Fruit fly (Drosophila melanogaster): ENCODE measurements around the gene CG11837.

Gene CG11837

dm6 chr3R:29033909-29034629, 15.2 kb upstream of the CG11837 start, which contains the start of the genes beta4GalNAcTB and Cpsf100 (continued):
- TF ChIP-seq Adf1 (GFP tag; IDR thresholded peaks at IDR 0.05) (no peak; the same call in 1 of the 2 replicates), inv (GFP tag; IDR thresholded peaks at IDR 0.05; ENCODE audit: partially characterized antibody) (no peak), cas (GFP tag; IDR thresholded peaks at IDR 0.05) (0 out of 2 replicates have a peak, but pooled peaks have one; percentile 9), sens-2 (GFP tag; IDR thresholded peaks at IDR 0.05) (no peak), CG16815 (GFP tag; optimal IDR thresholded peaks at IDR 0.05) (peak; percentile 84), CG14965 (GFP tag; optimal IDR thresholded peaks at IDR 0.05; ENCODE audit: borderline replicate concordance) (no peak), zen (tag; optimal IDR thresholded peaks at IDR 0.05) (peak; percentile 56), HLH54F (GFP tag; optimal IDR thresholded peaks at IDR 0.05) (peak; percentile 68), Sry-δ (GFP tag; optimal IDR thresholded peaks at IDR 0.05) (peak; percentile 8), CG30403 (GFP tag; optimal IDR thresholded peaks at IDR 0.05) (peak; percentile 92), ham (GFP tag; IDR thresholded peaks at IDR 0.05) (no peak), PHDP (tag; optimal IDR thresholded peaks at IDR 0.05) (peak; percentile 47), psq (GFP tag; optimal IDR thresholded peaks at IDR 0.05) (peak; percentile 9), CG9727 (GFP tag; optimal IDR thresholded peaks at IDR 0.05) (peak; percentile 89), CG13894 (tag; optimal IDR thresholded peaks at IDR 0.05) (no peak), gcm (GFP tag; optimal IDR thresholded peaks at IDR 0.05) (no peak), ab (GFP tag; optimal IDR thresholded peaks at IDR 0.05) (peak; percentile 7), Hr78 (GFP tag; optimal IDR thresholded peaks at IDR 0.05) (no peak), otp (GFP tag; IDR thresholded peaks at IDR 0.05) (peak; percentile 40; the same call in 1 of the 3 replicates), z (GFP tag; IDR thresholded peaks at IDR 0.05) (no peak), sc (optimal IDR thresholded peaks at IDR 0.05) (no peak), sc (GFP tag; optimal IDR thresholded peaks at IDR 0.05) (peak; percentile 67), Spps (tag; optimal IDR thresholded peaks at IDR 0.05) (peak; percentile 1), jumu (GFP tag; optimal IDR thresholded peaks at IDR 0.05) (peak; percentile 51), bcd (GFP tag; optimal IDR thresholded peaks at IDR 0.05) (peak; percentile 79), CG1024 (GFP tag; IDR thresholded peaks at IDR 0.05) (peak; percentile 34; the same call in 1 of the 2 replicates), Sox102F (GFP tag; optimal IDR thresholded peaks at IDR 0.05) (peak; percentile 64), da (GFP tag; optimal IDR thresholded peaks at IDR 0.05) (no peak), CG30020 (tag; optimal IDR thresholded peaks at IDR 0.05) (peak; percentile 52), CG4328 (GFP tag; optimal IDR thresholded peaks at IDR 0.05) (peak; percentile 32), cwo (GFP tag; optimal IDR thresholded peaks at IDR 0.05) (peak; percentile 49), CG2889 (GFP tag; IDR thresholded peaks at IDR 0.05) (peak; percentile 21; the same call in 1 of the 3 replicates), mld (GFP tag; IDR thresholded peaks at IDR 0.05; ENCODE audit: partially characterized antibody) (no peak), tna (GFP tag; IDR thresholded peaks at IDR 0.05; ENCODE audit: partially characterized antibody) (no peak), CG8478 (optimal IDR thresholded peaks at IDR 0.05) (no peak), CG31224 (GFP tag; IDR thresholded peaks at IDR 0.05) (peak; percentile 27; the same call in 1 of the 2 replicates), CG17186 (GFP tag; optimal IDR thresholded peaks at IDR 0.05) (no peak), Ptx1 (GFP tag; IDR thresholded peaks at IDR 0.05) (peak; percentile 80), gcm2 (GFP tag; optimal IDR thresholded peaks at IDR 0.05) (peak; percentile 39), pros (GFP tag; optimal IDR thresholded peaks at IDR 0.05) (no peak), tin (GFP tag; optimal IDR thresholded peaks at IDR 0.05) (peak; percentile 72), CG10979 (tag; optimal IDR thresholded peaks at IDR 0.05) (peak; percentile 57), zf30C (GFP tag; optimal IDR thresholded peaks at IDR 0.05) (no peak), CG6254 (GFP tag; optimal IDR thresholded peaks at IDR 0.05) (no peak), gro (GFP tag; optimal IDR thresholded peaks at IDR 0.05) (no peak), sna (GFP tag; IDR thresholded peaks at IDR 0.05; ENCODE audit: partially characterized antibody) (no peak), Optix (GFP tag; IDR thresholded peaks at IDR 0.05) (peak; percentile 32; the same call in 1 of the 3 replicates), CG12769 (tag; optimal IDR thresholded peaks at IDR 0.05) (no peak), oc (tag; optimal IDR thresholded peaks at IDR 0.05) (no peak)

All from whole organism, embryonic.